Worm (Caenorhabditis elegans) whole organism, late embryonic: ENCODE results near the gene aakg-1.

Source experiments
- C08G9.2 ChIP-seq: sonication (generic microtip); optimal IDR thresholded peaks from 2 replicates; lab custom pipeline; 2016; ENCODE audit warnings: mild to moderate bottlenecking, missing genetic modification characterization, moderate library complexity, missing compliant biosample characterization
- F13H6.1 ChIP-seq: sonication (generic microtip); optimal IDR thresholded peaks from 2 replicates; lab custom pipeline; 2016; ENCODE audit warnings: missing genetic modification characterization, missing compliant biosample characterization
- T23F11.4 ChIP-seq: fragments of 200-800 bp; sonication (Bioruptor generic); optimal IDR thresholded peaks from 2 replicates; lab custom pipeline; 2018; ENCODE audit warnings: mild to moderate bottlenecking, missing genetic modification characterization, missing compliant biosample characterization
- Y22D7AL.16 ChIP-seq: sonication (generic microtip); optimal IDR thresholded peaks from 2 replicates; lab custom pipeline; 2016; ENCODE audit warnings: missing genetic modification characterization, missing compliant biosample characterization
- ahr-1 ChIP-seq: sonication (generic microtip); optimal IDR thresholded peaks from 2 replicates; lab custom pipeline; 2016; ENCODE audit warnings: missing genetic modification characterization, missing compliant biosample characterization
- ama-1 ChIP-seq: fragments of 150-350 bp; optimal IDR thresholded peaks from 2 replicates; lab custom pipeline; 2014
- ceh-30 ChIP-seq: fragments of 150-350 bp; optimal IDR thresholded peaks from 2 replicates; lab custom pipeline; 2014; ENCODE audit warnings: missing biosample characterization, missing genetic modification characterization
- ceh-45 ChIP-seq: fragments of 200-800 bp; sonication (Bioruptor generic); IDR thresholded peaks from 2 replicates; pipeline ENCODE4 v1.3.6; 2022; ENCODE audit warnings: missing genetic modification reagents, missing genetic modification characterization, missing compliant biosample characterization
- ceh-48 ChIP-seq: sonication (generic microtip); optimal IDR thresholded peaks from 2 replicates; lab custom pipeline; 2016; ENCODE audit warnings: missing genetic modification characterization, inconsistent platforms, missing compliant biosample characterization
- ceh-6 ChIP-seq: fragments of 200-800 bp; sonication (Bioruptor generic); optimal IDR thresholded peaks from 2 replicates; lab custom pipeline; 2018; ENCODE audit warnings: mild to moderate bottlenecking, missing genetic modification characterization, missing compliant biosample characterization
- dmd-4 ChIP-seq: sonication (generic microtip); optimal IDR thresholded peaks from 2 replicates; lab custom pipeline; 2016; ENCODE audit warnings: borderline replicate concordance, missing genetic modification characterization, missing compliant biosample characterization
- dve-1 ChIP-seq: sonication (generic microtip); optimal IDR thresholded peaks from 2 replicates; lab custom pipeline; 2017; ENCODE audit warnings: antibody characterized with exemption, mild to moderate bottlenecking, missing genetic modification characterization, missing compliant biosample characterization
- elt-2 ChIP-seq: sonication (generic microtip); optimal IDR thresholded peaks from 2 replicates; lab custom pipeline; 2016; ENCODE audit warnings: missing genetic modification reagents, missing genetic modification characterization, missing compliant biosample characterization
- ets-4 ChIP-seq: sonication (generic microtip); optimal IDR thresholded peaks from 2 replicates; lab custom pipeline; 2016; ENCODE audit warnings: missing genetic modification characterization, missing compliant biosample characterization
- fax-1 ChIP-seq: sonication (generic microtip); optimal IDR thresholded peaks from 2 replicates; lab custom pipeline; 2016; ENCODE audit warnings: missing genotype, missing genetic modification characterization, missing compliant biosample characterization
- fkh-10 ChIP-seq: fragments of 150-350 bp; optimal IDR thresholded peaks from 2 replicates; lab custom pipeline; 2014; ENCODE audit warnings: missing biosample characterization, missing genetic modification reagents, missing genetic modification characterization
- gmeb-2 ChIP-seq: sonication (generic microtip); optimal IDR thresholded peaks from 2 replicates; lab custom pipeline; 2016; ENCODE audit warnings: missing genetic modification characterization, inconsistent platforms, missing compliant biosample characterization
- hlh-15 ChIP-seq: sonication (generic microtip); optimal IDR thresholded peaks from 2 replicates; lab custom pipeline; 2016; ENCODE audit warnings: missing genetic modification characterization, missing compliant biosample characterization
- hlh-30 ChIP-seq: sonication (generic microtip); optimal IDR thresholded peaks from 2 replicates; lab custom pipeline; 2017; ENCODE audit warnings: antibody characterized with exemption, missing genetic modification characterization, missing compliant biosample characterization; ENCODE audit not compliant: insufficient read depth
- hlh-8 ChIP-seq: sonication (generic microtip); optimal IDR thresholded peaks from 2 replicates; lab custom pipeline; 2016; ENCODE audit warnings: missing genotype, missing genetic modification characterization, missing compliant biosample characterization
- lim-6 ChIP-seq: sonication (generic microtip); optimal IDR thresholded peaks from 2 replicates; lab custom pipeline; 2016; ENCODE audit warnings: missing genetic modification characterization, missing compliant biosample characterization
- madf-2 ChIP-seq: sonication (generic microtip); optimal IDR thresholded peaks from 2 replicates; lab custom pipeline; 2017; ENCODE audit warnings: missing genetic modification characterization, missing compliant biosample characterization
- nfya-1 ChIP-seq: sonication (generic microtip); optimal IDR thresholded peaks from 2 replicates; lab custom pipeline; 2017; ENCODE audit warnings: missing genetic modification characterization, mild to moderate bottlenecking, missing compliant biosample characterization, antibody characterized with exemption, moderate library complexity
- nhr-11 ChIP-seq: fragments of 150-350 bp; optimal IDR thresholded peaks from 2 replicates; lab custom pipeline; 2014; ENCODE audit warnings: missing biosample characterization, missing genetic modification characterization
- nhr-232 ChIP-seq: sonication (generic microtip); optimal IDR thresholded peaks from 2 replicates; lab custom pipeline; 2016; ENCODE audit warnings: missing genetic modification characterization, missing compliant biosample characterization
- npax-4 ChIP-seq: sonication (generic microtip); optimal IDR thresholded peaks from 2 replicates; lab custom pipeline; 2016; ENCODE audit warnings: missing genetic modification characterization, missing compliant biosample characterization
- odd-2 ChIP-seq: sonication (generic microtip); optimal IDR thresholded peaks from 2 replicates; lab custom pipeline; 2017; ENCODE audit warnings: antibody characterized with exemption, mild to moderate bottlenecking, missing genetic modification characterization, missing compliant biosample characterization
- pag-3 ChIP-seq: sonication (generic microtip); optimal IDR thresholded peaks from 2 replicates; lab custom pipeline; 2016; ENCODE audit warnings: missing compliant biosample characterization, missing genetic modification characterization, borderline replicate concordance
- pat-9 ChIP-seq: fragments of 200-800 bp; sonication (Bioruptor generic); optimal IDR thresholded peaks from 2 replicates; lab custom pipeline; 2018; ENCODE audit warnings: mild to moderate bottlenecking, missing genetic modification characterization, moderate library complexity, missing compliant biosample characterization
- pha-2 ChIP-seq: sonication (generic microtip); optimal IDR thresholded peaks from 2 replicates; lab custom pipeline; 2017; ENCODE audit warnings: mild to moderate bottlenecking, missing genetic modification characterization, missing compliant biosample characterization
- pqm-1 ChIP-seq: sonication (generic microtip); optimal IDR thresholded peaks from 2 replicates; lab custom pipeline; 2016; ENCODE audit warnings: missing genetic modification characterization, missing compliant biosample characterization
- pros-1 ChIP-seq: fragments of 150-350 bp; optimal IDR thresholded peaks from 2 replicates; lab custom pipeline; 2014; ENCODE audit warnings: missing biosample characterization, missing genetic modification reagents, missing genetic modification characterization
- ref-2 ChIP-seq: sonication (generic microtip); optimal IDR thresholded peaks from 2 replicates; lab custom pipeline; 2016; ENCODE audit warnings: missing genetic modification characterization, missing compliant biosample characterization
- tbx-2 ChIP-seq: sonication (generic microtip); optimal IDR thresholded peaks from 2 replicates; lab custom pipeline; 2016; ENCODE audit warnings: missing genetic modification characterization, missing compliant biosample characterization
- tbx-7 ChIP-seq: sonication (generic microtip); optimal IDR thresholded peaks from 2 replicates; lab custom pipeline; 2016; ENCODE audit warnings: missing genotype, missing genetic modification characterization, missing compliant biosample characterization
- ttx-3 ChIP-seq: sonication (generic microtip); optimal IDR thresholded peaks from 2 replicates; lab custom pipeline; 2016; ENCODE audit warnings: missing genetic modification reagents, missing genetic modification characterization, missing compliant biosample characterization
- unc-55 ChIP-seq: sonication (generic microtip); optimal IDR thresholded peaks from 2 replicates; lab custom pipeline; 2017; ENCODE audit warnings: missing biosample characterization, missing genetic modification reagents, missing genetic modification characterization

aakg-1 gene

ce11 chrIII:12612519-12612935 lies 37.3 kb upstream of the aakg-1 start (continued):
- peak; percentile 96 for TF ChIP-seq tbx-2 (tag; lab: Kevin White, UChicago)
- no peak for TF ChIP-seq npax-4 (tag; lab: Kevin White, UChicago)
- TF ChIP-seq nhr-11 (tag; lab: Kevin White, UChicago): peak; percentile 65
- TF ChIP-seq gmeb-2: no peak
- TF ChIP-seq ets-4 (tag; lab: Kevin White, UChicago): peak; percentile 87
- no peak for TF ChIP-seq ceh-45 (GFP tag; lab: Robert Waterston, UW)
- TF ChIP-seq ttx-3 (tag; lab: Kevin White, UChicago): no peak
- TF ChIP-seq nfya-1 (tag; lab: Kevin White, UChicago): peak; percentile 99
- peak; percentile 91 for TF ChIP-seq hlh-30 (tag; lab: Kevin White, UChicago)
- TF ChIP-seq odd-2 (tag; lab: Kevin White, UChicago): no peak
- no peak for TF ChIP-seq nhr-232 (tag; lab: Kevin White, UChicago)
- no peak for TF ChIP-seq pha-2
- TF ChIP-seq fkh-10 (GFP tag; lab: Kevin White, UChicago): peak; percentile 78
- TF ChIP-seq ceh-48 (tag; lab: Kevin White, UChicago): no peak
- TF ChIP-seq pros-1 (tag; lab: Kevin White, UChicago): peak; percentile 95
- peak; percentile 70 for TF ChIP-seq ceh-30 (tag; lab: Kevin White, UChicago)

ce11 chrIII:12611414-12611813 lies 36.2 kb upstream of the aakg-1 start:
- TF ChIP-seq T23F11.4 (no peak), tbx-2 (tag; lab: Kevin White, UChicago) (no peak), ama-1 (no peak), hlh-8 (tag; lab: Kevin White, UChicago) (no peak), C08G9.2 (tag; lab: Kevin White, UChicago) (no peak)

ce11 chrIII:12609410-12609809 lies 34.2 kb upstream of the aakg-1 start:
- TF ChIP-seq ceh-6 (GFP tag; lab: Kevin White, UChicago): no peak
- no peak for TF ChIP-seq ama-1
- TF ChIP-seq ahr-1: no peak
- TF ChIP-seq ets-4 (tag; lab: Kevin White, UChicago): no peak
- TF ChIP-seq Y22D7AL.16 (tag; lab: Kevin White, UChicago): no peak
- no peak for TF ChIP-seq tbx-7 (tag; lab: Kevin White, UChicago)
- TF ChIP-seq F13H6.1 (tag; lab: Kevin White, UChicago): no peak
- TF ChIP-seq madf-2: no peak
- TF ChIP-seq elt-2 (tag; lab: Kevin White, UChicago): no peak
- TF ChIP-seq pat-9 (tag; lab: Kevin White, UChicago): no peak
- TF ChIP-seq ttx-3 (tag; lab: Kevin White, UChicago): no peak

- no peak for TF ChIP-seq tbx-7 (tag; lab: Kevin White, UChicago)
- no peak for TF ChIP-seq Y22D7AL.16 (tag; lab: Kevin White, UChicago)
- TF ChIP-seq pag-3 (tag; lab: Kevin White, UChicago): no peak
- TF ChIP-seq fax-1: no peak
- no peak for TF ChIP-seq ttx-3 (tag; lab: Kevin White, UChicago)
- no peak for TF ChIP-seq unc-55 (GFP tag; lab: Kevin White, UChicago)
- no peak for TF ChIP-seq hlh-15 (tag; lab: Kevin White, UChicago)
- TF ChIP-seq ref-2 (tag; lab: Kevin White, UChicago): no peak
- TF ChIP-seq ahr-1: no peak
- TF ChIP-seq dmd-4: no peak
- no peak for TF ChIP-seq tbx-2 (tag; lab: Kevin White, UChicago)
- TF ChIP-seq pqm-1 (tag; lab: Kevin White, UChicago): no peak
- no peak for TF ChIP-seq dve-1 (tag; lab: Kevin White, UChicago)
- TF ChIP-seq lim-6: no peak
These were observed 33.8 kb upstream of the aakg-1 start, which contains the start of gene Y111B2A.12 for ce11 chrIII:12608989-12609388. Gene Y111B2A.12 (plus strand): TSS chrIII:12609289.
